Worm (Caenorhabditis elegans) whole organism, L4/young adult: ENCODE measurements around the gene anmt-2.

ENCODE experiments used
- W03F9.2 ChIP-seq: fragments of 150-350 bp; optimal IDR thresholded peaks from 2 replicates; lab custom pipeline; 2014; ENCODE audit warnings: missing biosample characterization, missing genetic modification characterization
- dao-5 ChIP-seq: sonication (generic microtip); optimal IDR thresholded peaks from 2 replicates; lab custom pipeline; 2016; ENCODE audit warnings: missing genotype, missing genetic modification characterization, moderate library complexity, missing compliant biosample characterization
- him-1 ChIP-seq: sonication (generic microtip); optimal IDR thresholded peaks from 2 replicates; lab custom pipeline; 2016; ENCODE audit warnings: missing genotype, missing genetic modification reagents, missing genetic modification characterization, missing compliant biosample characterization

anmt-2 gene

ce11 chrIII:6178586-6178985 lies 21.0 kb upstream of the anmt-2 start, which contains the start of gene F42A10.7:
F42A10.7 (minus strand) TSS chrIII:6178686.
- TF ChIP-seq dao-5 (tag; lab: Kevin White, UChicago) (no peak), him-1 (tag; lab: Kevin White, UChicago) (no peak), W03F9.2 (tag; lab: Kevin White, UChicago) (no peak)

- no peak for TF ChIP-seq W03F9.2 (tag; lab: Kevin White, UChicago)
- TF ChIP-seq him-1 (tag; lab: Kevin White, UChicago) = no peak
- no peak for TF ChIP-seq dao-5 (tag; lab: Kevin White, UChicago)
Measured at ce11 chrIII:6177631-6178030, 20.1 kb upstream of the anmt-2 start.

DNA sequence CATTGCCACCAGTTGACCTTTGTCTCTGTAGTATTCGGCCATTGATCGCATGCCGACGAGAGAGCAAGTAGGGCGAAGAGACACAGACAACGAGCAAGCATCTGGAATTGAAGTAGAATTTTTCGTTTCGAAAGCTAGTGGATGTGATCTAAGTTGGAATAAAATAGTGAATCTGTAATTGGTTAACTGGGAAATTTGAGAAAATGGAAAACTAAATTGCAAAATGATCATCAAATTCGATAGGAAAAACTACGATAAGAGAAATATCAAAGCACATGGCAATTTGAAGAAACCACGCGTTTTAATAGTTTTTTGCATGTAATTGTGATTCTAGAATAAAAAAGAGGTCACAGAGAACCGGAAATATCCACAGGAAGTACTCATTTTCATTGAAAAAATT lies 19.2 kb upstream of the anmt-2 start, which contains the start of gene F42A10.6:
F42A10.6 (minus strand) TSS at position 101 of the 400 bp plus-strand sequence.
- TF ChIP-seq W03F9.2 (tag; lab: Kevin White, UChicago) = no peak

DNA sequence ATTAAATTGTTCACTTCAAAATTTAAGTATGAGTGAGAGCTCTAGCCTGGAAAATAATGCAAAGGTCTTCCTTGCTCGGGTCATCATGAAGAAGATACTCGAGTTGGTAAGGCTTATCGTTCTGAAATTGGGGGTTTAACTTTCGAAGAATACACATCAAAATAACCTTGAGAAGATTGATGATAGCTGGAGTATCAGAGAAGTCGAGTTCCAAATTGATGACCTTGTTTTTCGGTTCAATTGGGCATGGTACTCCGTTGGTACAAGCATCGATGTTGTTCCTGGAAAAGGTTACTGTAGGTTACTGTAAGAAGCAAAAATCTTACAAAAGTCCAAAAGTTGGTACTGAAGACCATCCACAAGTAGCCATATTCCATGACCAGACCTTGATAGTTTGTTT lies 18.6 kb upstream of the anmt-2 start:
- TF ChIP-seq W03F9.2 (tag; lab: Kevin White, UChicago) (no peak), dao-5 (tag; lab: Kevin White, UChicago) (no peak), him-1 (tag; lab: Kevin White, UChicago) (no peak)

DNA sequence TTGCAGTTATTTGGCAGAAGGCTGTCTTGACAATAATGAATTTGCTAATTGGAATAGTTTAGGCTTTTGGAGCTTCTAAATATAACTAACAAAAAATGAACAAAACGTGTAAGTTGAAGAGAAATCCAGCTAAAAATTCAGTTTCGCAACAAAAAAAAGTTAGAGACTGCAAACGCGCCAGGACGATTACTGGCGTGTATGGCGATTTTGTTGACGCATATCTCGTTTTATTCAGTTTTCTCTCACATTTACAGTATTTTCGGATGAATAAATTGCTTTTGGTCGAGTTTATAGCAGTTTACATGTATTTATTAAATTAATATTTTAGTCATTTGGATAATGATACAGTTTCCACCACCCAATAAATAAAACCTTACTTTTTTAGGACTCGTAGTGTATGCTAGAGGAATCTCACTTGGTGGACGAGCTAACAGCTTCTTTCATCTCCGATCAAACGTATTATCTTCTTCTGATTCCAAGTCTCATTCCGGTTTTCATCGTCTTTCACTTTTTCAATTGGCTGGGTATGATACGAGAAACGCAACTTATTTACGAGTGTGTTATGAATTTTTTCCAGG lies 15.6 kb upstream of the anmt-2 start, which contains the start of the genes abcf-3 and F42A10.5:
abcf-3 (plus strand) TSS at position 384 of the 578 bp plus-strand sequence.
F42A10.5 (minus strand) TSS at position 458 of the 578 bp plus-strand sequence.
- TF ChIP-seq him-1 (tag; lab: Kevin White, UChicago) = no peak
- peak; percentile 90 for TF ChIP-seq W03F9.2 (tag; lab: Kevin White, UChicago)
- TF ChIP-seq dao-5 (tag; lab: Kevin White, UChicago) = no peak

DNA sequence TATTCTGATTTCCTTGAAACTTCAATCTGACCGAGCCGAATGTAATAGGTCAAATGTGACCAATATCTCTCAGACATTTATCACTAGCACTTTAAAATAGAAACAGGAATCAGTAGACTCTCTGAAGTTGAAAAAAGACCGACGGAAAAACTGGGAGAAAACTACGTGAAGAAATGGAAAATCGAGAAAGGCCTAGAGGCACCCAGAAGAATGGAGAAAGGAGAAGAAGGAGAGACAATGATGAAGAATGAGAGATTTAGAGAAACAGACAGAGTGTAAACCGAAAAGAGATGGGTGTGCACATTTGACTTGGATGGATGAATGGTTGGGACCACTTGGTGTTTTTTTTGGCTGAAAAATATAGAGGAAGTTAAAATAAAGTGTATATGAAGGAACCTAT lies 12.5 kb upstream of the anmt-2 start:
- TF ChIP-seq him-1 (tag; lab: Kevin White, UChicago) (no peak), W03F9.2 (tag; lab: Kevin White, UChicago) (peak; percentile 37)

DNA sequence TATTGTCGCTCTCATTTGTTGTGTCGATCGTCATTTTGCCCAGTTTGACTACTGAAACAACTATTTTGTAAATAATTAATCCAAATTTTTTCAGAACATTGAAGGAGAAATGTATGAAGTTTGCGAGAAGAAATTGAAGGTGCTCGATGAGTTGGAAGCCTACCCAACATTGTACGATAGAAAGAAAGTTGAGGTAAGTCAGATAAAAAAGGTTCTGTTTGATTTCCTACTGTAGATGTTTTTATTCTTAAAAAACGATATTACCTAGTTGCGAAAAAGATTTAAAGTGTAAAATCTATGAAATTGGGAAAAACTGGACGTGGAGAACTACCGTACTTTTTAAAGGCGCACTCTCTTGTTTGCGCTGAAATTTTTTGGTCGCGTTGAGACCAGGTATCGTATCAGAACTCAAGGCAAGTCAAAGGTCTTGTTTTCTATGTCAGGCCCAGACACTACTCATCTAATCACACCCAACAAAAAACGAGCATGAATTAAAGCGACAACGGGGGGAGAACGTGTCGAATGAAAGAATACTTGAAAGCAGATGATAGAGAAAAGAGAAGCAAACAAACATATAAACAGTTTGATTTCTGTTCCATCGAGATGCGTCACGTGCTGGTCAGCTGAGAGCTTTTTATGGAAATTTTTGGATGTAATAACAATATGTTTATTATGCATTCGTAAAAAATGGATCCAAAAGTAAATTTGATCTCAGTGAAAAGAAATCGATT lies 11.1 kb upstream of the anmt-2 start, which contains the start of gene efk-1:
efk-1 (minus strand) TSS at position 51 of the 731 bp plus-strand sequence.
- TF ChIP-seq him-1 (tag; lab: Kevin White, UChicago) (no peak), W03F9.2 (tag; lab: Kevin White, UChicago) (peak; percentile 13), dao-5 (tag; lab: Kevin White, UChicago) (no peak)

- TF ChIP-seq him-1 (tag; lab: Kevin White, UChicago) (no peak), W03F9.2 (tag; lab: Kevin White, UChicago) (no peak), dao-5 (tag; lab: Kevin White, UChicago) (no peak)
Measured at ce11 chrIII:6166634-6167033, 9.1 kb upstream of the anmt-2 start.

ce11 chrIII:6165240-6165639 lies 7.7 kb upstream of the anmt-2 start:
- TF ChIP-seq dao-5 (tag; lab: Kevin White, UChicago) = no peak
- no peak for TF ChIP-seq him-1 (tag; lab: Kevin White, UChicago)
- TF ChIP-seq W03F9.2 (tag; lab: Kevin White, UChicago) = no peak

- TF ChIP-seq W03F9.2 (tag; lab: Kevin White, UChicago) (no peak), him-1 (tag; lab: Kevin White, UChicago) (no peak), dao-5 (tag; lab: Kevin White, UChicago) (no peak)
Measured at ce11 chrIII:6164253-6164971, 6.9 kb upstream of the anmt-2 start, which contains the start of gene F42A10.9. F42A10.9 (plus strand) TSS chrIII:6164573.

DNA sequence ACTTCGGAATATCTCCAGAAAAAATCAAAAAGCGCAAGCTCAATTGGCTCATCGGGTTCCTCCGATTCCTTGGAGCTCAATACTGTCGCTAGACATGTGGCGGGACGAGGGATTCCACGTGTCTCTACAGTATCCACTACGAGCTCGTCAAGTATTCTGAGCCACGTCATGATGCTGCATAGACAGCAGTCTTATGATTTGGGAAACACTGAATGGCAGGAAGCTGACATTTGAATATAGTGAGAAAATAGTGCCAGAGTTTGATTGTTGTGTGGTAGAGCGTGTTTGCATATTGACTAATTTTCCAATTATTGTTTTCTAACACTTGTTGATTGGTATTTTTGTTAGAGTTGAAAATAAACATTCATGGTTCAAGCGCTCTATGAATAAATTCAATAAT lies 5.8 kb upstream of the anmt-2 start:
- no peak for TF ChIP-seq W03F9.2 (tag; lab: Kevin White, UChicago)
- TF ChIP-seq dao-5 (tag; lab: Kevin White, UChicago) = no peak

DNA sequence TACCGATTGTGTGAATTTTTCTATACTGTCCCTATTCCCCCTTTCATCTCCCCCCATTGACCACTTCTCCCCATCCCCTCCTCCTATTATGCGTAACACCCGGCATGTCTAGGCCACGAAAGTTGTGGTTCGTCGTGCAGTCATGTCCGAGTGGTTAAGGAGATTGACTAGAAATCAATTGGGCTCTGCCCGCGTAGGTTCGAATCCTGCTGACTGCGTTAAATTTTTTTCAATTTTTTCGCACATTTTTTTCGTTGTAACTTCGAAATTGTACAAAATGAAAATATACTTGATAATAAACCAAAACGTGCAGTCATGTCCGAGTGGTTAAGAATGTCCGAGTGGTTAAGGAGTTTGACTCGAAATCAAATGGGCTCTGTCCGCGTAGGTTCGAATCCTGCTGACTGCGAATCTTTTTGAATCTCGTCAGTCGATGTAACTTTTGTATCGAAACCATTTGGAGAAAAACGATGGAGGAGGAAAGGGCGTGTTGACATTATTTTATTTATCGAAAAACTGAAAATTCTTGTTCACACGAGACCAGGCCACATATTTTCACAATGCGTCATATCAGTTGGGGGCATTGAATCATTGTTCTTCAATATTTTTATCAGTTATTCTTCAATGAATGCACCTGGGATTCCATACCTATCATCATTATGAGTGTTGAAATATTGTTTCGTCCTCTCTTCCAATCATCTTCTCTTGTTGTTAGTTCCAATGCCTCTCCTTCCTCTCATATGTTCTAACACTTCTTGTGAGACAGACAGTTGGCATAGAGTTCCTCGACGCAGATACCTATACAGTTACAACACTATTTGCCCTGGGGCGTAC lies 1.3 kb upstream of the anmt-2 start, which contains the start of gene nfm-1:
nfm-1 (plus strand) TSS at position 812 of the 834 bp plus-strand sequence.
- TF ChIP-seq dao-5 (tag; lab: Kevin White, UChicago) (no peak), W03F9.2 (tag; lab: Kevin White, UChicago) (peak; percentile 23), him-1 (tag; lab: Kevin White, UChicago) (peak; percentile 46)
